Fruit fly (Drosophila melanogaster): ENCODE data around the gene tara.

Gene tara

dm6 chr3R:16231385-16232307 is 6.2 kb downstream of the tara start (continued):
- no peak for TF ChIP-seq CG4282 (GFP tag; optimal IDR thresholded peaks at IDR 0.05)
- TF ChIP-seq pho (GFP tag; optimal IDR thresholded peaks at IDR 0.05), result peak; percentile 42
- peak; percentile 40 for TF ChIP-seq vfl (GFP tag; optimal IDR thresholded peaks at IDR 0.05)
- TF ChIP-seq ato (GFP tag; IDR thresholded peaks at IDR 0.05; ENCODE audit: partially characterized antibody), result no peak
- TF ChIP-seq twi (tag; optimal IDR thresholded peaks at IDR 0.05), result peak; percentile 53
- TF ChIP-seq onecut (GFP tag; IDR thresholded peaks at IDR 0.05), result 0 out of 2 replicates have a peak, but pooled peaks have one; percentile 17
- TF ChIP-seq CG30403 (GFP tag; optimal IDR thresholded peaks at IDR 0.05), result peak; percentile 77
- peak; percentile 18 for TF ChIP-seq CG6683 (GFP tag; optimal IDR thresholded peaks at IDR 0.05)
- TF ChIP-seq lov (optimal IDR thresholded peaks at IDR 0.05), result no peak
- no peak for TF ChIP-seq lov (GFP tag; IDR thresholded peaks at IDR 0.05)
- TF ChIP-seq CG10267 (tag; optimal IDR thresholded peaks at IDR 0.05), result peak; percentile 64
- TF ChIP-seq exex (tag; optimal IDR thresholded peaks at IDR 0.05), result peak; percentile 7
- peak; percentile 51 for TF ChIP-seq CG15514 (GFP tag; optimal IDR thresholded peaks at IDR 0.05)
- TF ChIP-seq fd96Cb (tag; optimal IDR thresholded peaks at IDR 0.05), result peak; percentile 80
- peak; percentile 26 for TF ChIP-seq her (GFP tag; optimal IDR thresholded peaks at IDR 0.05)
- TF ChIP-seq Hey (tag; optimal IDR thresholded peaks at IDR 0.05), result no peak
- peak; percentile 58 for TF ChIP-seq CG12155 (GFP tag; optimal IDR thresholded peaks at IDR 0.05)
- no peak for TF ChIP-seq Dbx (GFP tag; IDR thresholded peaks at IDR 0.05)
- TF ChIP-seq CG18476 (GFP tag; optimal IDR thresholded peaks at IDR 0.05), result peak; percentile 62
- TF ChIP-seq Hand (GFP tag; optimal IDR thresholded peaks at IDR 0.05), result peak; percentile 78
- TF ChIP-seq NfI (GFP tag; optimal IDR thresholded peaks at IDR 0.05), result peak; percentile 50
- TF ChIP-seq CG12299 (tag; optimal IDR thresholded peaks at IDR 0.05), result peak; percentile 50
- TF ChIP-seq CG13424 (tag; optimal IDR thresholded peaks at IDR 0.05), result peak; percentile 76
- TF ChIP-seq ERR (GFP tag; optimal IDR thresholded peaks at IDR 0.05), result peak; percentile 61
- peak; percentile 34 for TF ChIP-seq CG2202 (tag; optimal IDR thresholded peaks at IDR 0.05)
- no peak for TF ChIP-seq chm (GFP tag; IDR thresholded peaks at IDR 0.05)
- TF ChIP-seq B-H1 (GFP tag; IDR thresholded peaks at IDR 0.05), result no peak
- TF ChIP-seq E2f1 (GFP tag; IDR thresholded peaks at IDR 0.05), result no peak
- TF ChIP-seq gro (GFP tag; optimal IDR thresholded peaks at IDR 0.05), result no peak
- peak; percentile 70 for TF ChIP-seq BtbVII (GFP tag; optimal IDR thresholded peaks at IDR 0.05)
- peak; percentile 3 for TF ChIP-seq fd64A (GFP tag; optimal IDR thresholded peaks at IDR 0.05)
- no peak for TF ChIP-seq klu (GFP tag; IDR thresholded peaks at IDR 0.05)
- no peak for TF ChIP-seq pita (GFP tag; optimal IDR thresholded peaks at IDR 0.05)
- TF ChIP-seq D (optimal IDR thresholded peaks at IDR 0.05), result no peak
- peak; percentile 73 for TF ChIP-seq D (GFP tag; optimal IDR thresholded peaks at IDR 0.05)
- TF ChIP-seq toy (GFP tag; IDR thresholded peaks at IDR 0.05), result no peak
- peak; percentile 82 for TF ChIP-seq Meics (GFP tag; optimal IDR thresholded peaks at IDR 0.05)
- TF ChIP-seq CG2712 (tag; optimal IDR thresholded peaks at IDR 0.05), result peak; percentile 86
- TF ChIP-seq CG17385 (GFP tag; optimal IDR thresholded peaks at IDR 0.05), result peak; percentile 64
- TF ChIP-seq CG4707 (GFP tag; optimal IDR thresholded peaks at IDR 0.05), result peak; percentile 31
- TF ChIP-seq bcd (GFP tag; optimal IDR thresholded peaks at IDR 0.05), result peak; percentile 81
- TF ChIP-seq trh (GFP tag; optimal IDR thresholded peaks at IDR 0.05), result peak; percentile 8
- TF ChIP-seq CG6791 (GFP tag; IDR thresholded peaks at IDR 0.05; ENCODE audit: partially characterized antibody), result no peak
- TF ChIP-seq bigmax (GFP tag; optimal IDR thresholded peaks at IDR 0.05), result no peak
- TF ChIP-seq gt (GFP tag; IDR thresholded peaks at IDR 0.05), result no peak
- peak; percentile 51 for TF ChIP-seq CG12942 (GFP tag; optimal IDR thresholded peaks at IDR 0.05)
- TF ChIP-seq CG9932 (GFP tag; IDR thresholded peaks at IDR 0.05), result no peak
- TF ChIP-seq wek (GFP tag; optimal IDR thresholded peaks at IDR 0.05), result no peak
- peak; percentile 74 for TF ChIP-seq Atf-2 (GFP tag; optimal IDR thresholded peaks at IDR 0.05)
